Fruit fly (Drosophila melanogaster) whole organism, pupa: Measurements from ENCODE around the gene PIG-Wb.

Experiments used
- CG10348 ChIP-seq: fragments of 200-800 bp; sonication (Bioruptor generic); IDR thresholded peaks from 2 replicates; pipeline ENCODE4 v1.3.6; 2022; ENCODE audit warnings: missing biosample characterization, missing genetic modification characterization
- CG12605 ChIP-seq: fragments of 200-800 bp; sonication (Bioruptor generic); IDR thresholded peaks from 2 replicates; pipeline ENCODE4 v1.3.6; 2022; ENCODE audit warnings: missing biosample characterization, missing genetic modification characterization
- CG13204 ChIP-seq: fragments of 200-800 bp; sonication (Bioruptor generic); optimal IDR thresholded peaks from 2 replicates; lab custom pipeline; 2018; ENCODE audit warnings: missing biosample characterization, mild to moderate bottlenecking, missing genetic modification characterization, moderate library complexity
- CG14655 ChIP-seq: fragments of 200-800 bp; sonication (Bioruptor generic); optimal IDR thresholded peaks from 3 replicates; lab custom pipeline; 2017; ENCODE audit warnings: mild to moderate bottlenecking, missing biosample characterization, missing genetic modification reagents, missing genetic modification characterization
- CG15710 ChIP-seq: fragments of 200-800 bp; sonication (Bioruptor generic); optimal IDR thresholded peaks from 2 replicates; lab custom pipeline; 2018; ENCODE audit warnings: missing biosample characterization, mild to moderate bottlenecking, missing genetic modification characterization, moderate library complexity
- CG17806 ChIP-seq: fragments of 200-800 bp; sonication (Bioruptor generic); optimal IDR thresholded peaks from 2 replicates; lab custom pipeline; 2018; ENCODE audit warnings: missing biosample characterization, mild to moderate bottlenecking, missing genetic modification characterization, moderate library complexity
- CG32121 ChIP-seq: fragments of 200-800 bp; sonication (Bioruptor generic); IDR thresholded peaks from 2 replicates; pipeline ENCODE4 v1.3.6; 2022; ENCODE audit warnings: missing biosample characterization, missing genetic modification characterization
- CG34367 ChIP-seq: fragments of 200-800 bp; sonication (Bioruptor generic); optimal IDR thresholded peaks from 2 replicates; lab custom pipeline; 2018; ENCODE audit warnings: missing biosample characterization, mild to moderate bottlenecking, missing genetic modification characterization
- CG4496 ChIP-seq: fragments of 200-800 bp; sonication (Bioruptor generic); IDR thresholded peaks from 3 replicates; pipeline ENCODE4 v1.3.6; 2022; ENCODE audit warnings: missing biosample characterization, missing genetic modification characterization
- CG8159 ChIP-seq: fragments of 200-800 bp; sonication (Bioruptor generic); optimal IDR thresholded peaks from 3 replicates; lab custom pipeline; 2018; ENCODE audit warnings: missing biosample characterization, mild to moderate bottlenecking, missing genetic modification characterization, moderate library complexity
- CG8301 ChIP-seq: fragments of 200-800 bp; sonication (Bioruptor generic); optimal IDR thresholded peaks from 2 replicates; lab custom pipeline; 2018; ENCODE audit warnings: missing biosample characterization, mild to moderate bottlenecking, missing genetic modification characterization
- CG9948 ChIP-seq: fragments of 200-800 bp; sonication (Bioruptor generic); optimal IDR thresholded peaks from 2 replicates; lab custom pipeline; 2018; ENCODE audit warnings: missing biosample characterization, mild to moderate bottlenecking, missing genetic modification characterization, moderate library complexity
- D1 ChIP-seq: fragments of 200-800 bp; sonication (Bioruptor generic); optimal IDR thresholded peaks from 2 replicates; lab custom pipeline; 2018; ENCODE audit warnings: missing biosample characterization, mild to moderate bottlenecking, missing genetic modification characterization, moderate library complexity
- EcR ChIP-seq: fragments of 200-800 bp; sonication (Bioruptor generic); optimal IDR thresholded peaks from 3 replicates; lab custom pipeline; 2019; ENCODE audit warnings: missing biosample characterization, missing genetic modification characterization, mild to moderate bottlenecking, moderate library complexity, missing genetic modification reagents
- Ets98B ChIP-seq: fragments of 200-800 bp; sonication (Bioruptor generic); IDR thresholded peaks from 2 replicates; pipeline ENCODE4 v1.3.6; 2022; ENCODE audit warnings: missing biosample characterization, missing genetic modification characterization
- Pif1A ChIP-seq: fragments of 200-800 bp; sonication (Bioruptor generic); optimal IDR thresholded peaks from 3 replicates; lab custom pipeline; 2016; ENCODE audit warnings: missing biosample characterization, missing genetic modification characterization
- Pif1B ChIP-seq: fragments of 200-800 bp; sonication (Bioruptor generic); optimal IDR thresholded peaks from 3 replicates; lab custom pipeline; 2016; ENCODE audit warnings: missing biosample characterization, missing genetic modification characterization
- Snoo ChIP-seq: fragments of 200-800 bp; sonication (Bioruptor generic); optimal IDR thresholded peaks from 3 replicates; lab custom pipeline; 2017; ENCODE audit warnings: missing biosample characterization, mild to moderate bottlenecking, missing genetic modification characterization, inconsistent platforms
- fd96Ca ChIP-seq: fragments of 200-800 bp; sonication (Bioruptor generic); IDR thresholded peaks from 3 replicates; pipeline ENCODE4 v1.3.6; 2022; ENCODE audit warnings: missing biosample characterization, missing genetic modification characterization
- gl ChIP-seq: fragments of 200-800 bp; sonication (Bioruptor generic); optimal IDR thresholded peaks from 2 replicates; lab custom pipeline; 2018; ENCODE audit warnings: missing biosample characterization, mild to moderate bottlenecking, missing genetic modification characterization
- rn ChIP-seq: fragments of 200-800 bp; sonication (Bioruptor generic); IDR thresholded peaks from 2 replicates; pipeline ENCODE4 v1.3.6; 2022; ENCODE audit warnings: missing biosample characterization, missing genetic modification characterization

Gene PIG-Wb

dm6 chr3L:1745432-1745831 lies 7.5 kb upstream of the PIG-Wb start:
- TF ChIP-seq CG15710 (tag; lab: Kevin White, UChicago) (no peak), CG32121 (GFP tag; lab: Robert Waterston, UW) (no peak), gl (tag; lab: Kevin White, UChicago) (no peak), CG9948 (tag; lab: Kevin White, UChicago) (no peak), EcR (no peak), CG4496 (GFP tag; lab: Robert Waterston, UW) (no peak), Pif1B (GFP tag; lab: Kevin White, UChicago) (no peak), CG12605 (GFP tag; lab: Robert Waterston, UW) (no peak), fd96Ca (GFP tag; lab: Robert Waterston, UW) (no peak), CG14655 (GFP tag; lab: Kevin White, UChicago) (no peak), CG13204 (GFP tag; lab: Kevin White, UChicago) (no peak)

DNA sequence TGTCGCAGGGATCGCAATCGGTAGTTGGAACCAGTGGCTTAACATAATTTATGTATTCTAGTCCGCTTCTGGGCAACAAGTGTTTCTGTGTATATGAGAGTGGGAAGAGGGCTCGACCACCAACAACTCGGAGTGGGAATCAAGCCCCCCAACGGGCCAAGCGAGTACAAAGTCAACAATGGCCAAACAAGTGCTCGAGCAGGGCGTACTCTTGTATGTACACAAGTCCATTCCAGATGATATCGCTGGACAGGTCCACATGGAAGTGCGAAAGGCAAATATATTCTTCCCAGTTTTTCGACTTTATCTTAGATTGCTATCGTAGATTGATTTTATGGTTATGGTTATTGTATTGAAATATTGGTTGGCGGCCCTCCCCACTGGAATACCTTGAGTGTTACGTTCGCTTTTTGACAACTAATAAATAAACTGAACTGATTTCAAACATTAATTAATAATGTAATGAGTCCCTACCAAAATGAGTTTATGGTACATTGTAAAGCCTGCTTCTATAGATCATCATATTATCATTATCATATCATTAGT lies 4.7 kb upstream of the PIG-Wb start:
- no peak for TF ChIP-seq CG8159
- TF ChIP-seq EcR: peak; percentile 43
- no peak for TF ChIP-seq CG8301 (tag; lab: Kevin White, UChicago)
- TF ChIP-seq CG13204 (GFP tag; lab: Kevin White, UChicago): peak; percentile 44

dm6 chr3L:1741655-1742551 lies 4.0 kb upstream of the PIG-Wb start:
- TF ChIP-seq CG12605 (GFP tag; lab: Robert Waterston, UW) (no peak), CG15710 (tag; lab: Kevin White, UChicago) (no peak), Ets98B (no peak), CG14655 (GFP tag; lab: Kevin White, UChicago) (no peak), CG17806 (tag; lab: Kevin White, UChicago) (no peak), CG34367 (tag; lab: Kevin White, UChicago) (no peak), D1 (tag; lab: Kevin White, UChicago) (no peak), fd96Ca (GFP tag; lab: Robert Waterston, UW) (no peak), Pif1B (GFP tag; lab: Kevin White, UChicago) (no peak), rn (GFP tag; lab: Robert Waterston, UW) (no peak), EcR (no peak), CG4496 (GFP tag; lab: Robert Waterston, UW) (no peak), Pif1A (GFP tag; lab: Kevin White, UChicago) (no peak), CG8301 (tag; lab: Kevin White, UChicago) (no peak), CG10348 (GFP tag; lab: Robert Waterston, UW) (no peak), CG9948 (tag; lab: Kevin White, UChicago) (no peak)

- TF ChIP-seq CG34367 (tag; lab: Kevin White, UChicago) (no peak), EcR (no peak), CG12605 (GFP tag; lab: Robert Waterston, UW) (no peak), Pif1B (GFP tag; lab: Kevin White, UChicago) (no peak), CG8159 (peak; percentile 12), rn (GFP tag; lab: Robert Waterston, UW) (no peak), D1 (tag; lab: Kevin White, UChicago) (no peak), CG9948 (tag; lab: Kevin White, UChicago) (no peak), Pif1A (GFP tag; lab: Kevin White, UChicago) (peak; percentile 34), CG10348 (GFP tag; lab: Robert Waterston, UW) (no peak), CG8301 (tag; lab: Kevin White, UChicago) (peak; percentile 41), CG32121 (GFP tag; lab: Robert Waterston, UW) (0 out of 2 replicates have a peak, but pooled peaks have one; percentile 16), CG13204 (GFP tag; lab: Kevin White, UChicago) (no peak), fd96Ca (GFP tag; lab: Robert Waterston, UW) (0 out of 3 replicates have a peak, but pooled peaks have one; percentile 36), CG4496 (GFP tag; lab: Robert Waterston, UW) (no peak), CG17806 (tag; lab: Kevin White, UChicago) (no peak), CG14655 (GFP tag; lab: Kevin White, UChicago) (no peak), Ets98B (peak; percentile 20), gl (tag; lab: Kevin White, UChicago) (no peak), CG15710 (tag; lab: Kevin White, UChicago) (no peak), Snoo (tag; lab: Kevin White, UChicago) (no peak)
These were observed 3.2 kb upstream of the PIG-Wb start for dm6 chr3L:1741107-1741506.

- TF ChIP-seq Snoo (tag; lab: Kevin White, UChicago) (no peak), fd96Ca (GFP tag; lab: Robert Waterston, UW) (peak; percentile 81), Pif1A (GFP tag; lab: Kevin White, UChicago) (peak; percentile 57), Ets98B (peak; percentile 54; the same call in 1 of the 2 replicates), rn (GFP tag; lab: Robert Waterston, UW) (0 out of 2 replicates have a peak, but pooled peaks have one; percentile 15), CG17806 (tag; lab: Kevin White, UChicago) (no peak), CG13204 (GFP tag; lab: Kevin White, UChicago) (no peak), D1 (tag; lab: Kevin White, UChicago) (no peak), CG14655 (GFP tag; lab: Kevin White, UChicago) (no peak), CG8159 (no peak), CG9948 (tag; lab: Kevin White, UChicago) (peak; percentile 8), CG10348 (GFP tag; lab: Robert Waterston, UW) (0 out of 2 replicates have a peak, but pooled peaks have one; percentile 34), CG4496 (GFP tag; lab: Robert Waterston, UW) (peak; percentile 71), gl (tag; lab: Kevin White, UChicago) (no peak), EcR (no peak), CG8301 (tag; lab: Kevin White, UChicago) (no peak), CG32121 (GFP tag; lab: Robert Waterston, UW) (peak; percentile 69), CG12605 (GFP tag; lab: Robert Waterston, UW) (no peak), CG34367 (tag; lab: Kevin White, UChicago) (peak; percentile 18), CG15710 (tag; lab: Kevin White, UChicago) (peak; percentile 14), Pif1B (GFP tag; lab: Kevin White, UChicago) (no peak)
These were observed 2.4 kb upstream of the PIG-Wb start for dm6 chr3L:1740129-1740975.
